Worm (Caenorhabditis elegans) whole organism, L4/young adult: ENCODE results near the gene spp-2.
A peak's percentile ranks its signal among the peaks of the same experiment; 100 is the strongest.

ENCODE experiments used
- W03F9.2 ChIP-seq: fragments of 150-350 bp; optimal IDR thresholded peaks from 2 replicates; lab custom pipeline; 2014; ENCODE audit warnings: missing biosample characterization, missing genetic modification characterization
- dao-5 ChIP-seq: sonication (generic microtip); optimal IDR thresholded peaks from 2 replicates; lab custom pipeline; 2016; ENCODE audit warnings: missing genotype, missing genetic modification characterization, moderate library complexity, missing compliant biosample characterization
- him-1 ChIP-seq: sonication (generic microtip); optimal IDR thresholded peaks from 2 replicates; lab custom pipeline; 2016; ENCODE audit warnings: missing genotype, missing genetic modification reagents, missing genetic modification characterization, missing compliant biosample characterization

The spp-2 gene

DNA sequence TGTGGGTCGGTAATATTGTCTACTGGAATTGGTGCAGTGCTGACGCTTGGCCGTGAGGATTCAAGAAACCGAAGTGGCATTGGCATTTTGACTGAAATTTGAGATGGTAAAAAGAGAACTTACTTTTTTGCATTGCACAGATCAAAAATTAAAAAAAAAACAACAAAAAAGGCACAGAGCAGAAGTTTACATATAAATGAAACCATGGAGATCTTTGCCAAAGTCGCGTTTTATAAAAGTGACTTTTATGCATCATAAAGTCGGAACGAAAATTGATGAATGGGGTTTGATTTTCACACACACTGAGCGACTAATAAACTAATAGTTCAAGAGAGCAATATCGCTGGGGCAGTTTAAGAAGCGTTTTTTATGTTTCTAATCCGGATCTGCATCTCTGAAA, 5.7 kb upstream of the spp-2 start, which contains the start of gene T08A9.13:
Gene T08A9.13, minus strand, starts transcription at position 101 of the 400 bp plus-strand sequence.
- no peak for TF ChIP-seq W03F9.2 (tag; lab: Kevin White, UChicago)
- no peak for TF ChIP-seq dao-5
- no peak for TF ChIP-seq him-1

ce11 chrX:7320115-7320711, 3.6 kb upstream of the spp-2 start, which contains the start of gene spp-5:
Gene spp-5, minus strand, starts transcription at chrX:7320354.
- peak; percentile 18 for TF ChIP-seq W03F9.2 (tag; lab: Kevin White, UChicago)
- no peak for TF ChIP-seq him-1
- TF ChIP-seq dao-5, result no peak

- TF ChIP-seq him-1 (no peak), W03F9.2 (tag; lab: Kevin White, UChicago) (no peak)
Observed at ce11 chrX:7318639-7319038, 2.0 kb upstream of the spp-2 start, which contains the start of gene spp-4. Gene spp-4, minus strand, starts transcription at chrX:7318756.

DNA sequence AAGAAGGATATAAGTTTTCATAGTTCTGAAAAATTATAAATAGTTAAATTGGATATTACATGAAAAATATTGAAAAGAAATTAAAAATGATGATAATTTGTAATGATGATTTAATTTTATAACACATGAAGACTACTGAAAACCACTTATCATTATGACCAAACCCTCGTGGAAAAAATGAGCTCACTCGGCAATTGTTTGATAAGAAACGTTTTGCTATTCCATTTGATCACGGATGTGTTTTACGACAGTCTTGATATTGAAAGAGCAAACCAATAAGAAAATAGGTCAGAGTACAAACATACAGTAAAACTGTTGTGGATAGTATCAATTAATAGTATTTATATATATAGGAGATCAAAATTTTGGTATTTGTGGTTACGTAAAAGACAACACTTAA, 1.3 kb downstream of the spp-2 start, which contains the start of gene spp-3:
Gene spp-3, minus strand, starts transcription at position 25 of the 400 bp plus-strand sequence.
- TF ChIP-seq dao-5 (no peak), W03F9.2 (tag; lab: Kevin White, UChicago) (no peak), him-1 (no peak)

ce11 chrX:7314564-7314963, 2.1 kb downstream of the spp-2 start:
- TF ChIP-seq W03F9.2 (tag; lab: Kevin White, UChicago) (no peak), dao-5 (no peak), him-1 (no peak)

DNA sequence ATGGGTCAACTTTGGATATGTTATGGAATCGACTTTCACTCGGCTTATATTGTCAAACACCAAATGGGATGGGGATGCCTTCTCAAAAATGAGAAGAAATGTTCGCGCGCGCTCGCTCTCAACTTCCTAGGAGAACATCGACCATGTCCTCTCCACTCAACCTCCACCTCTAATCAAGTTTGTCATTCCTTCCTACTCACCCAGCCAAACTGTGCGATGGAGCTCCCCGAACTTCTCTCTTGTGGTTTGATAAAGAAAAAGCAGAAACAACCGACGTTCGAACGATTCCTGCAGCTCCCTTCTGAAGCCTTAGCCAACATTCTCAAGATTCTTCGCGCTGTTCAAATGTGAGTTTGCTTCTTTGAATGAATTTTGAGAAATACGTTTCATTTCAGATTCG, 3.4 kb downstream of the spp-2 start:
- TF ChIP-seq him-1 (no peak), W03F9.2 (tag; lab: Kevin White, UChicago) (no peak), dao-5 (no peak)

DNA sequence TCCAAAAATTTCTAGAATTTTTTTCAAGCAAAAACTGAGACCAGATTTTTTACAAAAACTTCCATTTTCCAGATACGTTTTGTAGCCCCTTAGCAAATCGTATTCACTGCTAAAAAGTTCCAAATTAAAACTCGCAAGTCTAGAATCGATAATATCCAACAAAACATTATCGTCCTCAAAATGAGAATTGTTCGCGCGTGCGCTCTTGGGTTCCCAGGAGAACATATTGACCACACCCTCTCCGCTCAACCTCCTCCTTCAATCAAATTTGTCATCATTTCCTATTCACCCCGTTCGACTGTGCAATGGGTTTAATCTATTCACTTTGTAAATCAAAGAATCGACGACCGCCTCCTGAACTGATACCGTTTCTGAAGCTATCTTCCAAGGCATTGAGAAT, 4.7 kb downstream of the spp-2 start:
- TF ChIP-seq dao-5 (no peak), W03F9.2 (tag; lab: Kevin White, UChicago) (no peak), him-1 (no peak)

DNA sequence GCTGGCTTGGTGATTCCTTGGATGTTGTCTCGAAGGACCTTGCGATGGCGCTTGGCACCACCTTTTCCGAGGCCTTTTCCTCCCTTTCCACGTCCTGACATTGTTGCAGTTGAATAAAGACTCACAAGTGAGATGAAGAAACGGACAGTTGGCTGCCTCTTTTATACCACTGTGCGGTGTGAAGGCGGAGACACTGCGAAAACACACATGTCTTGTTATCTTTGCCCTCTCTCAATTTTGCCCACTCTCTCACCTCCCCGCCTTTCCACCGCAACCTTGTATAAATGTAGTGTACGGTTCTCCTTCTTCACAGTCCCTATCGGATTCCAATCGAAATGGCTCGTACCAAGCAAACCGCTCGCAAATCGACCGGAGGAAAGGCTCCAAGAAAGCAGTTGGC, 6.8 kb downstream of the spp-2 start, which contains the start of the genes his-38 and his-40:
Gene his-38, minus strand, starts transcription at position 101 of the 400 bp plus-strand sequence.
Gene his-40, plus strand, starts transcription at position 336 of the 400 bp plus-strand sequence.
- no peak for TF ChIP-seq him-1
- TF ChIP-seq dao-5, result no peak
- no peak for TF ChIP-seq W03F9.2 (tag; lab: Kevin White, UChicago)

- TF ChIP-seq W03F9.2 (tag; lab: Kevin White, UChicago) (no peak), dao-5 (no peak), him-1 (no peak)
Observed at ce11 chrX:7306434-7306833, 10.2 kb downstream of the spp-2 start.

ce11 chrX:7305520-7306186, 11.0 kb downstream of the spp-2 start, which contains the start of gene sur-5:
Gene sur-5, minus strand, starts transcription at chrX:7305570.
- no peak for TF ChIP-seq dao-5
- TF ChIP-seq W03F9.2 (tag; lab: Kevin White, UChicago), result no peak
- TF ChIP-seq him-1, result no peak

ce11 chrX:7303115-7303514, 13.5 kb downstream of the spp-2 start:
- no peak for TF ChIP-seq W03F9.2 (tag; lab: Kevin White, UChicago)
- no peak for TF ChIP-seq dao-5
- TF ChIP-seq him-1, result no peak

DNA sequence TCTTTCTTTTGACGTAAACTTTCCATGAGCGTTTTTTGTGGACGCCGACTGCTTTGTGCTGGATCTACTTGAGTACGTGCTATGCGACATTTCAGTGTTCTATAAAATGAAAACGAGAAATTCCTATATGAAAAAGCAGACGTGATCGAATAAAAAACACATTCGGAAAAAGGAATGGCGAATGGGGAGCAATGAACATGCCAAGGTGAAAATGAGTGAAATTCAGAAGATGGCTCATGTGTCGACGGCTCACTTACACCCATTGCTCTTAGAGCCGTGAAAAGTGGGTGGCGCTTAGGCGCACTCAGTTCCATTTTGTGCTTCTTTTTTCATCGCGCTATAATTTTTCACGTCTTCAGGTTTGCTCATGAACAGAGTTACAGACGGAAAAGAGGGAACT, 18.0 kb downstream of the spp-2 start, which contains the start of gene K03A1.4:
Gene K03A1.4, minus strand, starts transcription at position 101 of the 400 bp plus-strand sequence.
- no peak for TF ChIP-seq him-1
- no peak for TF ChIP-seq dao-5

DNA sequence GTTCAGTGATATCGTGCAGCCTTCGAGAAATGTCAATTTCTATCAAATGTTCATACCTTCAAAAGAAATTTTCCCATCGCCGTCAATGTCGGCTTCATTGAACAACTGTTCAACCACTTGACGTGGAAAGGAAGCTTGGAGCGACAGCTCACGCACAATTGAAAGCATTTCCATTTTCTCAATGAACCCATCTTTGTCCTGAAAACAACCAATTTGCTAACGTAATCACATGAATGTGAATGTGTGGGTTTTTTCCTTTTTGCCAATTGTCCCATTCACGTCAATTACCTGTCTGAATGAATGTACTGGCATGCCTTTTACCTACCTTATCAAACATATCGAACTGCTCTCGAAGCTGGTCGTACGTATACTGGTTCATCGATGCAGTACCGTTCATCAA, 20.3 kb downstream of the spp-2 start:
- no peak for TF ChIP-seq dao-5
- no peak for TF ChIP-seq W03F9.2 (tag; lab: Kevin White, UChicago)

- no peak for TF ChIP-seq W03F9.2 (tag; lab: Kevin White, UChicago)
- TF ChIP-seq dao-5, result no peak
- no peak for TF ChIP-seq him-1
Observed at ce11 chrX:7291810-7292209, 24.8 kb downstream of the spp-2 start, which contains the start of gene lron-7. Gene lron-7, plus strand, starts transcription at chrX:7292132.
